Fruit fly (Drosophila melanogaster) whole organism, wandering third instar larva: ENCODE measurements around the gene BCAS2.

Experiments used
- Abd-B ChIP-seq: fragments of >200 bp; optimal IDR thresholded peaks from 2 replicates; lab custom pipeline; 2017; ENCODE audit warnings: missing biosample characterization, missing genetic modification characterization
- CG9705 ChIP-seq: fragments of 200-800 bp; sonication (Bioruptor generic); optimal IDR thresholded peaks from 2 replicates; lab custom pipeline; 2018; ENCODE audit warnings: missing biosample characterization, mild to moderate bottlenecking, missing genetic modification characterization
- CrebA ChIP-seq: fragments of 200-800 bp; sonication (Bioruptor generic); optimal IDR thresholded peaks from 2 replicates; lab custom pipeline; 2016; ENCODE audit warnings: missing biosample characterization, mild to moderate bottlenecking, missing genetic modification characterization, borderline replicate concordance
- Dfd ChIP-seq: fragments of >200 bp; optimal IDR thresholded peaks from 2 replicates; lab custom pipeline; 2017; ENCODE audit warnings: missing biosample characterization, missing genetic modification characterization
- Dif ChIP-seq: fragments of 200-275, 200-300 bp; sonication (Bioruptor generic); optimal IDR thresholded peaks from 2 replicates; lab custom pipeline; 2018; ENCODE audit warnings: missing biosample characterization, missing genetic modification characterization; ENCODE audit not compliant: partially characterized antibody
- GATAd ChIP-seq: sonication (Bioruptor generic); optimal IDR thresholded peaks from 2 replicates; lab custom pipeline; 2016; ENCODE audit warnings: missing biosample characterization, missing genetic modification characterization
- HLH106 ChIP-seq: fragments of 200-800 bp; optimal IDR thresholded peaks from 3 replicates; lab custom pipeline; 2019; ENCODE audit warnings: missing biosample characterization, mild to moderate bottlenecking, missing genetic modification characterization, moderate library complexity
- Hnf4 ChIP-seq: fragments of 200-800 bp; sonication (Bioruptor generic); optimal IDR thresholded peaks from 2 replicates; lab custom pipeline; 2016; ENCODE audit warnings: missing biosample characterization, mild to moderate bottlenecking, missing genetic modification characterization
- Hr78 ChIP-seq: fragments of >200 bp; optimal IDR thresholded peaks from 2 replicates; lab custom pipeline; 2017; ENCODE audit warnings: missing biosample characterization, missing genetic modification characterization
- Hr83 ChIP-seq: fragments of 200-300 bp; sonication (Bioruptor generic); optimal IDR thresholded peaks from 2 replicates; lab custom pipeline; 2016; ENCODE audit warnings: missing biosample characterization, mild to moderate bottlenecking, missing genetic modification characterization, moderate library complexity; ENCODE audit not compliant: poor library complexity, severe bottlenecking
- Jra ChIP-seq: sonication (Bioruptor generic); optimal IDR thresholded peaks from 2 replicates; lab custom pipeline; 2016; ENCODE audit warnings: missing biosample characterization, missing genetic modification characterization
- Mio ChIP-seq: sonication (Bioruptor generic); optimal IDR thresholded peaks from 2 replicates; lab custom pipeline; 2016; ENCODE audit warnings: missing biosample characterization, missing genetic modification characterization
- Myc ChIP-seq: fragments of >200 bp; optimal IDR thresholded peaks from 2 replicates; lab custom pipeline; 2017
- N ChIP-seq: fragments of >200 bp; optimal IDR thresholded peaks from 2 replicates; lab custom pipeline; 2018; ENCODE audit warnings: missing biosample characterization, missing external identifiers, missing genetic modification characterization
- OdsH ChIP-seq: fragments of 200-800 bp; sonication (Bioruptor generic); optimal IDR thresholded peaks from 2 replicates; lab custom pipeline; 2016; ENCODE audit warnings: missing biosample characterization, mild to moderate bottlenecking, missing genetic modification characterization
- Rel ChIP-seq, 2 experiments: fragments of 200-800 bp; sonication (Bioruptor generic) in 1 of 2; optimal IDR thresholded peaks; 2 replicates in 1 of 2; 3 replicates in 1 of 2; lab custom pipeline; 2016 to 2019; ENCODE audit warnings: mild to moderate bottlenecking in 2 of 2, missing biosample characterization in 2 of 2, missing genetic modification characterization in 2 of 2, moderate library complexity in 1 of 2
- Sp1 ChIP-seq: fragments of 200-800 bp; sonication (Bioruptor generic); optimal IDR thresholded peaks from 3 replicates; lab custom pipeline; 2019; ENCODE audit warnings: missing biosample characterization, mild to moderate bottlenecking, missing genetic modification characterization, moderate library complexity
- Vsx2 ChIP-seq: fragments of 200-300, 225-300 bp; sonication (Bioruptor generic); optimal IDR thresholded peaks from 2 replicates; lab custom pipeline; 2018; ENCODE audit warnings: missing biosample characterization, missing genetic modification characterization; ENCODE audit not compliant: partially characterized antibody
- dl ChIP-seq, 2 experiments: fragments of 175-275, 200-275 bp in 1 of 2; fragments of 200-275 bp in 1 of 2; sonication (Bioruptor generic); optimal IDR thresholded peaks; lab custom pipeline; 2018; ENCODE audit warnings: mild to moderate bottlenecking in 2 of 2, missing biosample characterization in 2 of 2, missing genetic modification characterization in 2 of 2, moderate library complexity in 2 of 2; ENCODE audit not compliant: partially characterized antibody in 2 of 2, insufficient read depth in 1 of 2
- dmrt93B ChIP-seq: fragments of 200-800 bp; sonication (Bioruptor generic); optimal IDR thresholded peaks from 2 replicates; lab custom pipeline; 2018; ENCODE audit warnings: missing biosample characterization, mild to moderate bottlenecking, missing genetic modification characterization
- ey ChIP-seq: fragments of 200-800 bp; sonication (Bioruptor generic); optimal IDR thresholded peaks from 2 replicates; lab custom pipeline; 2016; ENCODE audit warnings: missing biosample characterization, missing genetic modification characterization
- foxo ChIP-seq, 2 experiments: fragments of 200-800 bp; sonication (Bioruptor generic); optimal IDR thresholded peaks; 2 replicates in 1 of 2; 3 replicates in 1 of 2; lab custom pipeline; 2016 to 2017; ENCODE audit warnings: missing biosample characterization in 2 of 2, missing genetic modification characterization in 2 of 2
- fru ChIP-seq: fragments of 200-800 bp; sonication (Bioruptor generic); optimal IDR thresholded peaks from 3 replicates; lab custom pipeline; 2016; ENCODE audit warnings: missing biosample characterization, mild to moderate bottlenecking, missing genetic modification characterization
- h ChIP-seq: fragments of 200-800 bp; sonication (Bioruptor generic); optimal IDR thresholded peaks from 3 replicates; lab custom pipeline; 2016; ENCODE audit warnings: missing biosample characterization, mild to moderate bottlenecking, missing genetic modification characterization
- jim ChIP-seq: fragments of 175-275, 200-325 bp; sonication (Bioruptor generic); optimal IDR thresholded peaks from 2 replicates; lab custom pipeline; 2016; ENCODE audit warnings: missing biosample characterization, mild to moderate bottlenecking, missing genetic modification characterization
- psq ChIP-seq: fragments of 200-800 bp; sonication (Bioruptor generic); optimal IDR thresholded peaks from 3 replicates; lab custom pipeline; 2017; ENCODE audit warnings: missing biosample characterization, mild to moderate bottlenecking, missing genetic modification characterization, moderate library complexity
- rgr ChIP-seq: fragments of 200-800 bp; sonication (Bioruptor generic); optimal IDR thresholded peaks from 3 replicates; lab custom pipeline; 2016; ENCODE audit warnings: missing biosample characterization, mild to moderate bottlenecking, missing genetic modification characterization
- sage ChIP-seq: fragments of 200-800 bp; sonication (Bioruptor generic); optimal IDR thresholded peaks from 2 replicates; lab custom pipeline; 2016; ENCODE audit warnings: missing biosample characterization, mild to moderate bottlenecking, missing genetic modification characterization
- sv ChIP-seq: fragments of 200-800 bp; sonication (Bioruptor generic); optimal IDR thresholded peaks from 3 replicates; lab custom pipeline; 2016; ENCODE audit warnings: missing biosample characterization, missing genetic modification characterization
- tai ChIP-seq: sonication (Bioruptor generic); optimal IDR thresholded peaks from 2 replicates; lab custom pipeline; 2016; ENCODE audit warnings: missing biosample characterization, missing genetic modification characterization
- usp ChIP-seq: fragments of >200 bp; optimal IDR thresholded peaks from 2 replicates; lab custom pipeline; 2017; ENCODE audit warnings: missing biosample characterization, missing genetic modification characterization
- woc ChIP-seq: sonication (Bioruptor generic); optimal IDR thresholded peaks from 2 replicates; lab custom pipeline; 2016; ENCODE audit warnings: missing biosample characterization, mild to moderate bottlenecking, missing genetic modification characterization

Gene BCAS2

dm6 chr3R:27953890-27954289 lies 31.7 kb upstream of the BCAS2 start, which contains the start of gene CG4951:
Gene CG4951, minus strand, starts transcription at chr3R:27954112.
- TF ChIP-seq ey (GFP tag; lab: Kevin White, UChicago) (no peak), psq (GFP tag; lab: Kevin White, UChicago) (no peak), Rel (GFP tag; optimal IDR thresholded peaks at IDR 0.05; lab: Kevin White, UChicago) (no peak), Rel (tag; optimal IDR thresholded peaks at IDR 0.05; lab: Kevin White, UChicago) (no peak), fru (GFP tag; lab: Kevin White, UChicago) (no peak), N (GFP tag; lab: Kevin White, UChicago) (no peak), dl (GFP tag; optimal IDR thresholded peaks at IDR 0.05; lab: Kevin White, UChicago; ENCODE audit: insufficient read depth in 1 of 2, partially characterized antibody in 2 of 2) (no peak)

- TF ChIP-seq CrebA (GFP tag; lab: Kevin White, UChicago) (no peak), sage (GFP tag; lab: Kevin White, UChicago) (no peak), dmrt93B (GFP tag; lab: Kevin White, UChicago) (no peak), jim (GFP tag; lab: Kevin White, UChicago) (no peak), Sp1 (GFP tag; lab: Kevin White, UChicago) (peak; percentile 69), GATAd (GFP tag; lab: Kevin White, UChicago) (no peak), tai (no peak), Dfd (no peak), usp (GFP tag; lab: Kevin White, UChicago) (no peak), Abd-B (GFP tag; lab: Kevin White, UChicago) (no peak), h (GFP tag; lab: Kevin White, UChicago) (no peak), Hr83 (peak; percentile 41), Rel (GFP tag; optimal IDR thresholded peaks at IDR 0.05; lab: Kevin White, UChicago) (no peak), Rel (tag; optimal IDR thresholded peaks at IDR 0.05; lab: Kevin White, UChicago) (peak; percentile 34), HLH106 (tag; lab: Kevin White, UChicago) (peak; percentile 74), OdsH (GFP tag; lab: Kevin White, UChicago) (peak; percentile 39), Dif (peak; percentile 38), sv (GFP tag; lab: Kevin White, UChicago) (no peak), psq (GFP tag; lab: Kevin White, UChicago) (peak; percentile 27), rgr (no peak), Myc (lab: Kevin White, UChicago) (no peak), woc (GFP tag; lab: Kevin White, UChicago) (no peak), Hnf4 (GFP tag; lab: Kevin White, UChicago) (no peak), Vsx2 (GFP tag; lab: Kevin White, UChicago) (no peak), ey (GFP tag; lab: Kevin White, UChicago) (peak; percentile 44), CG9705 (GFP tag; lab: Kevin White, UChicago) (peak; percentile 45), Hr78 (GFP tag; lab: Kevin White, UChicago) (no peak), Mio (GFP tag; lab: Kevin White, UChicago) (no peak), foxo (GFP tag; optimal IDR thresholded peaks at IDR 0.05; lab: Kevin White, UChicago) (no peak), Jra (no peak)
Observed at dm6 chr3R:27948421-27948906, 26.3 kb upstream of the BCAS2 start, which contains the start of gene Gp93. Gene Gp93, plus strand, starts transcription at chr3R:27948711.

- TF ChIP-seq woc (GFP tag; lab: Kevin White, UChicago): no peak
- TF ChIP-seq Rel (GFP tag; optimal IDR thresholded peaks at IDR 0.05; lab: Kevin White, UChicago): no peak
- TF ChIP-seq Rel (tag; optimal IDR thresholded peaks at IDR 0.05; lab: Kevin White, UChicago): peak; percentile 7
- peak; percentile 22 for TF ChIP-seq Myc (lab: Kevin White, UChicago)
- no peak for TF ChIP-seq dmrt93B (GFP tag; lab: Kevin White, UChicago)
Observed at dm6 chr3R:27947682-27948245, 25.6 kb upstream of the BCAS2 start, which contains the start of gene mfrn. Gene mfrn, minus strand, starts transcription at chr3R:27948021.
